Fruit fly (Drosophila melanogaster) whole organism, prepupa: Measurements from ENCODE around the gene tll.
A peak's percentile ranks its signal among the peaks of the same experiment; 100 is the strongest.

Source experiments
- Blimp-1 ChIP-seq: fragments of 200-800 bp; sonication (Bioruptor generic); optimal IDR thresholded peaks from 3 replicates; lab custom pipeline; 2017; ENCODE audit warnings: missing biosample characterization, missing genetic modification characterization, mild to moderate bottlenecking, moderate library complexity, missing genetic modification reagents
- CG11902 ChIP-seq: fragments of 200-800 bp; sonication (Bioruptor generic); optimal IDR thresholded peaks from 3 replicates; lab custom pipeline; 2016; ENCODE audit warnings: missing biosample characterization, missing genetic modification characterization
- CG15336 ChIP-seq: fragments of 200-800 bp; sonication (Bioruptor generic); IDR thresholded peaks from 2 replicates; pipeline ENCODE4 v1.3.6; 2022; ENCODE audit warnings: missing biosample characterization, missing genetic modification characterization
- CG1621 ChIP-seq: fragments of 200-800 bp; sonication (Bioruptor generic); optimal IDR thresholded peaks from 3 replicates; lab custom pipeline; 2018; ENCODE audit warnings: missing biosample characterization, mild to moderate bottlenecking, missing genetic modification characterization
- CG16779 ChIP-seq: fragments of 200-800 bp; sonication (Bioruptor generic); optimal IDR thresholded peaks from 3 replicates; lab custom pipeline; 2017; ENCODE audit warnings: missing biosample characterization, mild to moderate bottlenecking, missing genetic modification characterization
- CG3032 ChIP-seq: fragments of 200-800 bp; optimal IDR thresholded peaks from 2 replicates; lab custom pipeline; 2019; ENCODE audit warnings: missing biosample characterization, mild to moderate bottlenecking, missing genetic modification characterization, moderate library complexity
- CG32006 ChIP-seq: fragments of 200-800 bp; sonication (Bioruptor generic); optimal IDR thresholded peaks from 3 replicates; lab custom pipeline; 2017; ENCODE audit warnings: missing biosample characterization, mild to moderate bottlenecking, missing genetic modification characterization
- CG3919 ChIP-seq: fragments of 200-800 bp; sonication (Bioruptor generic); optimal IDR thresholded peaks from 3 replicates; lab custom pipeline; 2016; ENCODE audit warnings: missing biosample characterization, missing genetic modification characterization
- CG4318 ChIP-seq: fragments of 200-800 bp; sonication (Bioruptor generic); optimal IDR thresholded peaks from 3 replicates; lab custom pipeline; 2017; ENCODE audit warnings: missing biosample characterization, mild to moderate bottlenecking, missing genetic modification characterization
- CG6163 ChIP-seq: fragments of 200-800 bp; sonication (Bioruptor generic); IDR thresholded peaks from 3 replicates; pipeline ENCODE4 v1.3.6; 2022; ENCODE audit warnings: missing biosample characterization, missing genetic modification characterization
- CG6808 ChIP-seq: fragments of 200-800 bp; sonication (Bioruptor generic); optimal IDR thresholded peaks from 3 replicates; lab custom pipeline; 2017; ENCODE audit warnings: missing biosample characterization, missing genetic modification characterization, mild to moderate bottlenecking, moderate library complexity, missing genetic modification reagents
- CG6854 ChIP-seq: fragments of 200-800 bp; sonication (Bioruptor generic); optimal IDR thresholded peaks from 2 replicates; lab custom pipeline; 2017; ENCODE audit warnings: missing biosample characterization, mild to moderate bottlenecking, missing genetic modification characterization
- CG7368 ChIP-seq: fragments of 200-800 bp; sonication (Bioruptor generic); optimal IDR thresholded peaks from 3 replicates; lab custom pipeline; 2016; ENCODE audit warnings: missing biosample characterization, missing genetic modification characterization
- CG8319 ChIP-seq: fragments of 200-800 bp; sonication (Bioruptor generic); optimal IDR thresholded peaks from 3 replicates; lab custom pipeline; 2016; ENCODE audit warnings: missing biosample characterization, missing genetic modification characterization
- CG8632 ChIP-seq: fragments of 200-800 bp; sonication (Bioruptor generic); optimal IDR thresholded peaks from 3 replicates; lab custom pipeline; 2016; ENCODE audit warnings: missing biosample characterization, missing genetic modification characterization
- CG9139 ChIP-seq: fragments of 200-800 bp; sonication (Bioruptor generic); optimal IDR thresholded peaks from 3 replicates; lab custom pipeline; 2017; ENCODE audit warnings: missing biosample characterization, mild to moderate bottlenecking, missing genetic modification characterization
- Eip75B ChIP-seq: fragments of 200-800 bp; sonication (Bioruptor generic); optimal IDR thresholded peaks from 3 replicates; lab custom pipeline; 2016; ENCODE audit warnings: missing biosample characterization, missing genetic modification characterization
- Eip78C ChIP-seq: fragments of 200-800 bp; sonication (Bioruptor generic); peaks from one replicate; lab custom pipeline; 2016; ENCODE audit warnings: missing biosample characterization, missing genetic modification characterization
- Ets96B ChIP-seq: fragments of 200-800 bp; optimal IDR thresholded peaks from 2 replicates; lab custom pipeline; 2019; ENCODE audit warnings: missing biosample characterization, mild to moderate bottlenecking, missing genetic modification characterization, moderate library complexity
- Gug ChIP-seq: fragments of 200-800 bp; sonication (Bioruptor generic); IDR thresholded peaks from 2 replicates; pipeline ENCODE4 v1.3.6; 2022; ENCODE audit warnings: missing biosample characterization, missing genetic modification characterization
- Hr38 ChIP-seq: sonication (Bioruptor generic); optimal IDR thresholded peaks from 2 replicates; lab custom pipeline; 2016; ENCODE audit warnings: missing biosample characterization, missing genetic modification characterization
- Hr39 ChIP-seq: fragments of 200-800 bp; sonication (Bioruptor generic); optimal IDR thresholded peaks from 2 replicates; lab custom pipeline; 2016; ENCODE audit warnings: missing biosample characterization, missing genetic modification characterization
- Lpt ChIP-seq: fragments of 200-800 bp; sonication (Bioruptor generic); optimal IDR thresholded peaks from 3 replicates; lab custom pipeline; 2016; ENCODE audit warnings: missing biosample characterization, missing genetic modification characterization
- Met ChIP-seq: fragments of 200-800 bp; sonication (Bioruptor generic); optimal IDR thresholded peaks from 3 replicates; lab custom pipeline; 2016; ENCODE audit warnings: missing biosample characterization, missing genetic modification characterization
- OdsH ChIP-seq: fragments of 200-800 bp; sonication (Bioruptor generic); optimal IDR thresholded peaks from 3 replicates; lab custom pipeline; 2016; ENCODE audit warnings: missing biosample characterization, missing genetic modification characterization
- Smox ChIP-seq: fragments of 200-800 bp; sonication (Bioruptor generic); optimal IDR thresholded peaks from 3 replicates; lab custom pipeline; 2016; ENCODE audit warnings: missing biosample characterization, missing genetic modification characterization
- Sox102F ChIP-seq: fragments of 200-800 bp; sonication (Bioruptor generic); optimal IDR thresholded peaks from 2 replicates; lab custom pipeline; 2016; ENCODE audit warnings: missing biosample characterization, mild to moderate bottlenecking, missing genetic modification characterization
- Sox15 ChIP-seq: fragments of 200-800 bp; sonication (Bioruptor generic); optimal IDR thresholded peaks from 3 replicates; lab custom pipeline; 2016; ENCODE audit warnings: missing biosample characterization, missing genetic modification characterization
- achi ChIP-seq: fragments of 200-800 bp; sonication (Bioruptor generic); optimal IDR thresholded peaks from 3 replicates; lab custom pipeline; 2016; ENCODE audit warnings: missing biosample characterization, missing genetic modification characterization
- acj6 ChIP-seq: fragments of 200-800 bp; sonication (Bioruptor generic); optimal IDR thresholded peaks from 3 replicates; lab custom pipeline; 2016; ENCODE audit warnings: missing biosample characterization, missing genetic modification characterization
- dac ChIP-seq: fragments of 200-800 bp; sonication (Bioruptor generic); optimal IDR thresholded peaks from 2 replicates; lab custom pipeline; 2017; ENCODE audit warnings: missing biosample characterization, mild to moderate bottlenecking, missing genetic modification characterization
- dsx ChIP-seq: fragments of 200-800 bp; optimal IDR thresholded peaks from 3 replicates; lab custom pipeline; 2019; ENCODE audit warnings: missing biosample characterization, mild to moderate bottlenecking, missing genetic modification characterization, moderate library complexity; ENCODE audit not compliant: poor library complexity, severe bottlenecking
- esn ChIP-seq: fragments of 200-800 bp; sonication (Bioruptor generic); optimal IDR thresholded peaks from 2 replicates; lab custom pipeline; 2016; ENCODE audit warnings: missing biosample characterization, mild to moderate bottlenecking, missing genetic modification characterization, moderate library complexity
- fd59A ChIP-seq: fragments of 200-800 bp; sonication (Bioruptor generic); optimal IDR thresholded peaks from 2 replicates; lab custom pipeline; 2017; ENCODE audit warnings: missing biosample characterization, mild to moderate bottlenecking, missing genetic modification characterization, missing genetic modification reagents
- fd85E ChIP-seq: fragments of 200-800 bp; sonication (Bioruptor generic); optimal IDR thresholded peaks from 3 replicates; lab custom pipeline; 2016; ENCODE audit warnings: missing biosample characterization, missing genetic modification characterization
- fkh ChIP-seq: fragments of 200-800 bp; sonication (Bioruptor generic); optimal IDR thresholded peaks from 3 replicates; lab custom pipeline; 2017; ENCODE audit warnings: missing biosample characterization, mild to moderate bottlenecking, missing genetic modification characterization, moderate library complexity
- pdm3 ChIP-seq: fragments of 200-800 bp; sonication (Bioruptor generic); optimal IDR thresholded peaks from 3 replicates; lab custom pipeline; 2016; ENCODE audit warnings: missing biosample characterization, missing genetic modification characterization
- ss ChIP-seq, 2 experiments: fragments of 200-800 bp; sonication (Bioruptor generic); optimal IDR thresholded peaks; 2 replicates in 1 of 2; 3 replicates in 1 of 2; lab custom pipeline; 2017 to 2018; ENCODE audit warnings: mild to moderate bottlenecking in 2 of 2, missing biosample characterization in 2 of 2, missing genetic modification characterization in 2 of 2, moderate library complexity in 1 of 2
- svp ChIP-seq: fragments of 200-800 bp; sonication (Bioruptor generic); peaks from one replicate; lab custom pipeline; 2016; ENCODE audit warnings: missing biosample characterization, missing genetic modification characterization
- topi ChIP-seq: fragments of 200-800 bp; sonication (Bioruptor generic); optimal IDR thresholded peaks from 3 replicates; lab custom pipeline; 2016; ENCODE audit warnings: missing biosample characterization, missing genetic modification characterization
- vri ChIP-seq: fragments of 200-800 bp; sonication (Bioruptor generic); optimal IDR thresholded peaks from 3 replicates; lab custom pipeline; 2016; ENCODE audit warnings: missing biosample characterization, mild to moderate bottlenecking, missing genetic modification characterization

tll gene

dm6 chr3R:30887711-30888549, 35.8 kb downstream of the tll start (continued):
- TF ChIP-seq Sox102F (GFP tag; lab: Kevin White, UChicago) (peak; percentile 89), Smox (GFP tag; lab: Kevin White, UChicago) (peak; percentile 86), Sox15 (GFP tag; lab: Kevin White, UChicago) (peak; percentile 81), CG16779 (tag; lab: Kevin White, UChicago) (peak; percentile 57), Hr38 (GFP tag; lab: Kevin White, UChicago) (no peak), CG15336 (GFP tag; lab: Robert Waterston, UW) (peak; percentile 51; the same call in 1 of the 2 replicates), Ets96B (peak; percentile 75), dac (GFP tag; lab: Kevin White, UChicago) (peak; percentile 48), CG3032 (peak; percentile 73), dsx (peak; percentile 53), Met (peak; percentile 91), CG6808 (GFP tag; lab: Kevin White, UChicago) (peak; percentile 50), Lpt (GFP tag; lab: Kevin White, UChicago) (peak; percentile 68), pdm3 (GFP tag; lab: Kevin White, UChicago) (peak; percentile 84), Hr39 (GFP tag; lab: Kevin White, UChicago) (peak; percentile 93), OdsH (GFP tag; lab: Kevin White, UChicago) (peak; percentile 85), Eip78C (GFP tag; lab: Kevin White, UChicago) (peak; percentile 93), Gug (GFP tag; lab: Robert Waterston, UW) (peak; percentile 77), CG11902 (GFP tag; lab: Kevin White, UChicago) (peak; percentile 85), fd59A (peak; percentile 52), Blimp-1 (GFP tag; lab: Kevin White, UChicago) (peak; percentile 55), acj6 (GFP tag; lab: Kevin White, UChicago) (peak; percentile 89)
- TF ChIP-seq, all 60 proteins: peak for 57

dm6 chr3R:30888550-30889259, 36.6 kb downstream of the tll start, which contains the start of gene Sap-r:
Gene Sap-r (minus strand): TSS chr3R:30889062.
- TF ChIP-seq Eip75B (peak; percentile 38), vri (GFP tag; lab: Kevin White, UChicago) (peak; percentile 28), CG3919 (GFP tag; lab: Kevin White, UChicago) (peak; percentile 32), dac (GFP tag; lab: Kevin White, UChicago) (no peak), Blimp-1 (GFP tag; lab: Kevin White, UChicago) (no peak), CG7368 (GFP tag; lab: Kevin White, UChicago) (no peak), esn (GFP tag; lab: Kevin White, UChicago) (peak; percentile 22), CG16779 (tag; lab: Kevin White, UChicago) (peak; percentile 22), OdsH (GFP tag; lab: Kevin White, UChicago) (no peak), fd85E (GFP tag; lab: Kevin White, UChicago) (no peak), fd59A (no peak), Met (no peak), Hr38 (GFP tag; lab: Kevin White, UChicago) (no peak), ss (GFP tag; optimal IDR thresholded peaks at IDR 0.05; lab: Kevin White, UChicago) (peak; percentile 47 to 52), pdm3 (GFP tag; lab: Kevin White, UChicago) (no peak), CG6163 (peak; percentile 38; the same call in 2 of the 3 replicates), CG3032 (no peak), Sox15 (GFP tag; lab: Kevin White, UChicago) (no peak), CG1621 (tag; lab: Kevin White, UChicago) (no peak), CG6854 (GFP tag; lab: Kevin White, UChicago) (peak; percentile 53), CG32006 (no peak), svp (GFP tag; lab: Kevin White, UChicago) (peak; percentile 61), achi (no peak), CG8319 (GFP tag; lab: Kevin White, UChicago) (no peak), CG9139 (GFP tag; lab: Kevin White, UChicago) (no peak), fkh (peak; percentile 77), CG11902 (GFP tag; lab: Kevin White, UChicago) (no peak), Smox (GFP tag; lab: Kevin White, UChicago) (peak; percentile 15), CG4318 (GFP tag; lab: Kevin White, UChicago) (no peak), Eip78C (GFP tag; lab: Kevin White, UChicago) (peak; percentile 70), CG8632 (GFP tag; lab: Kevin White, UChicago) (no peak), Ets96B (no peak), topi (GFP tag; lab: Kevin White, UChicago) (peak; percentile 6)
- TF ChIP-seq, all 60 proteins: peak for 13
